Fruit fly (Drosophila melanogaster) ovary, adult (tissue): ENCODE data around the gene Eaat2.

Source experiments
- CG17801 ChIP-seq: fragments of 200-800 bp; optimal IDR thresholded peaks from 2 replicates; lab custom pipeline; 2019; ENCODE audit warnings: missing biosample characterization, mild to moderate bottlenecking, missing genetic modification characterization, moderate library complexity; ENCODE audit not compliant: partially characterized antibody

The Eaat2 gene

DNA sequence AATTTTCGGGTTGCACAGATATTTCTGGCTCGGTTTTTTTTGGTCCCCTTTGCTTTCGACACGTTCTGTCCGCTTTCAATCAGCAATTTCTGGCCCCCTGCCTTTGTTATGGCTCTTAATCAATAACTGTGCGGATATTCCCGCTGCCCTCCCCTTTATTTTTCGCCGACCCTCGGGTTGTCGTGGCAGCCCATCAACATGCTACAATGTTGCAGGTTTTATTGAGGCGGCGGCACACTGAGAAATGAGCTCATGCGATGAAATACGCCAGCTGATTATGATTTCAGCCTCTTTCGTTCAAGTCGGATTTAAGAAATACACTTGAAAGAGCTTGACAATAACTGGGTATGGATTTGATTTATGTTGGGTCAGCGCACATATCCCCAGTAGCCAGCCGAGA, 46.1 kb downstream of the Eaat2 start:
- TF ChIP-seq CG17801 (GFP tag; lab: Kevin White, UChicago), result no peak

DNA sequence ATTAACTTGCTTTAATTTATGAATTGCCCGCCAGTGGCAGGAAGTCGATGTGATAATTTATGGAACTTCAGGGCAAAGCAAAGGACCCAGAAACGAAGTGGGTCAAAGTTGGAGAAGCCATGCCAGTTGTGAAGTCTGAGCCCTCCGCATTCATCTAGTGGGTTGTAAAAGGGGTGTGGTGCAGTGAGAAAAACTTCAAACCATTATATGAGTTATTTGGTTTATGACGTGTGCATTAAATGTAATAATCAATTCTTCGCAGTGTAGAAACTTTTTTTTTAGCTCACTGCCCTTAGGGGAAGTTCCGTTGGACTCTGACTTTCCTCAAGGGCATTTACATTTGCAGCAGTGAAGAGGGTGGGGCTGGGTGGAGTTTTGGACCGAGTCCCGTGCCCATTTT, 46.6 kb downstream of the Eaat2 start:
- no peak for TF ChIP-seq CG17801 (GFP tag; lab: Kevin White, UChicago)

DNA sequence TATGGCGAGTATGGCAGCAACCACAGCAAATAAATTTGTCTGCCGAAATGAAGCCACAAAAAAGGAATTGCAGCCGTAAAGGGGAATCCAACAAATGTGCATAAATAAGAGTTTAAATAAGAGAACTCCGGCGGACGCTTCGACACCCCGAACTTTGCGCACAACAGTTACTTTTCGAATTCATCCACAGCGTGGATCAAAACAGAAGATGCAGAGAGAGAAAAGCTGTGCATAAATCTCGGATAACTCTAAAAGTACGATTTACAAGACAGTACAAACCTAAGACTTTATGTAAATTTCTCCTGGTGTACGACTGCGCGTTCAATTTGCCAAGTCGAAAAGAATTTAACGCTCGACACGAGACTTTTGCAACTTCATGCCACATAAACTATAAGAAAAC, 47.7 kb downstream of the Eaat2 start:
- TF ChIP-seq CG17801 (GFP tag; lab: Kevin White, UChicago), result no peak
